Worm (Caenorhabditis elegans) whole organism, L4 larva: ENCODE data around the gene txt-18.

Experiments used
- D1046.2 ChIP-seq: fragments of 200-800 bp; sonication (Bioruptor generic); IDR thresholded peaks from 2 replicates; pipeline ENCODE4 v1.3.6; 2022; ENCODE audit warnings: missing genetic modification characterization, missing compliant biosample characterization
- F26F4.8 ChIP-seq: fragments of 200-800 bp; sonication (Bioruptor generic); conservative IDR thresholded peaks from 2 replicates; pipeline ENCODE4 v1.3.6; 2022; ENCODE audit warnings: missing genetic modification characterization, missing compliant biosample characterization
- T20F7.1 ChIP-seq: fragments of 200-800 bp; sonication (Bioruptor generic); optimal IDR thresholded peaks from 2 replicates; lab custom pipeline; 2018; ENCODE audit warnings: mild to moderate bottlenecking, missing genetic modification characterization, missing compliant biosample characterization
- Y5F2A.4 ChIP-seq: fragments of 200-800 bp; sonication (Bioruptor generic); optimal IDR thresholded peaks from 2 replicates; lab custom pipeline; 2018; ENCODE audit warnings: mild to moderate bottlenecking, missing genetic modification characterization, missing compliant biosample characterization
- aha-1 ChIP-seq: fragments of 150-350 bp; peaks from one replicate; lab custom pipeline; 2014; ENCODE audit warnings: missing biosample characterization, missing genetic modification characterization
- aly-2 ChIP-seq: sonication (generic microtip); optimal IDR thresholded peaks from 2 replicates; lab custom pipeline; 2018; ENCODE audit warnings: missing biosample characterization, missing genetic modification characterization
- attf-4 ChIP-seq: sonication (generic microtip); optimal IDR thresholded peaks from 3 replicates; lab custom pipeline; 2017; ENCODE audit warnings: missing biosample characterization, missing genetic modification characterization
- cey-2 ChIP-seq: sonication (generic microtip); optimal IDR thresholded peaks from 3 replicates; lab custom pipeline; 2017; ENCODE audit warnings: missing genetic modification characterization, mild to moderate bottlenecking, missing compliant biosample characterization, antibody characterized with exemption, borderline replicate concordance; ENCODE audit not compliant: insufficient read depth
- ctbp-1 ChIP-seq: fragments of 200-800 bp; sonication (Bioruptor generic); IDR thresholded peaks from 2 replicates; pipeline ENCODE4 v1.3.6; 2022; ENCODE audit warnings: missing genetic modification reagents, missing genetic modification characterization, missing compliant biosample characterization
- daf-16 ChIP-seq, 3 experiments: sonication (generic microtip); optimal IDR thresholded peaks; 2 replicates each; lab custom pipeline; 2016 to 2017; ENCODE audit warnings: missing genetic modification characterization in 3 of 3, missing genetic modification reagents in 3 of 3, mild to moderate bottlenecking in 2 of 3, missing compliant biosample characterization in 2 of 3, missing biosample characterization in 1 of 3, moderate library complexity in 1 of 3
- daf-19 ChIP-seq: fragments of 200-800 bp; sonication (Bioruptor generic); conservative IDR thresholded peaks from 2 replicates; pipeline ENCODE4 v1.3.6; 2022; ENCODE audit warnings: missing genetic modification characterization, missing compliant biosample characterization
- daf-8 ChIP-seq: fragments of 200-800 bp; sonication (Bioruptor generic); IDR thresholded peaks from 2 replicates; pipeline ENCODE4 v1.3.6; 2022; ENCODE audit warnings: missing genetic modification characterization, missing compliant biosample characterization
- dmd-8 ChIP-seq: fragments of 200-800 bp; sonication (Bioruptor generic); IDR thresholded peaks from 2 replicates; pipeline ENCODE4 v1.3.6; 2022; ENCODE audit warnings: missing genetic modification characterization, missing compliant biosample characterization
- dve-1 ChIP-seq: sonication (generic microtip); optimal IDR thresholded peaks from 2 replicates; lab custom pipeline; 2017; ENCODE audit warnings: antibody characterized with exemption, mild to moderate bottlenecking, missing genetic modification characterization, missing compliant biosample characterization; ENCODE audit not compliant: insufficient read depth
- egl-43 ChIP-seq: fragments of 200-800 bp; sonication (Bioruptor generic); IDR thresholded peaks from 2 replicates; pipeline ENCODE4 v1.3.6; 2022; ENCODE audit warnings: missing genetic modification reagents, missing genetic modification characterization, missing compliant biosample characterization
- gei-8 ChIP-seq: fragments of 200-800 bp; sonication (Bioruptor generic); optimal IDR thresholded peaks from 2 replicates; lab custom pipeline; 2018; ENCODE audit warnings: mild to moderate bottlenecking, missing genetic modification characterization, missing compliant biosample characterization
- hlh-11 ChIP-seq: fragments of 200-800 bp; sonication (Bioruptor generic); optimal IDR thresholded peaks from 2 replicates; lab custom pipeline; 2018; ENCODE audit warnings: mild to moderate bottlenecking, missing genetic modification characterization, missing compliant biosample characterization
- jun-1 ChIP-seq: fragments of 150-350 bp; optimal IDR thresholded peaks from 2 replicates; lab custom pipeline; 2014; ENCODE audit warnings: missing biosample characterization, missing genetic modification reagents, missing genetic modification characterization
- lim-7 ChIP-seq: fragments of 200-800 bp; sonication (Bioruptor generic); IDR thresholded peaks from 2 replicates; pipeline ENCODE4 v1.3.6; 2022; ENCODE audit warnings: missing genetic modification characterization, missing compliant biosample characterization
- lin-1 ChIP-seq: fragments of 200-800 bp; sonication (Bioruptor generic); IDR thresholded peaks from 2 replicates; pipeline ENCODE4 v1.3.6; 2022; ENCODE audit warnings: missing genetic modification reagents, missing genetic modification characterization, missing compliant biosample characterization
- lin-29 ChIP-seq: fragments of 200-800 bp; sonication (Bioruptor generic); IDR thresholded peaks from 2 replicates; pipeline ENCODE4 v1.3.6; 2022; ENCODE audit warnings: missing genetic modification reagents, missing genetic modification characterization, missing compliant biosample characterization
- lin-38 ChIP-seq: fragments of 200-800 bp; sonication (Bioruptor generic); IDR thresholded peaks from 2 replicates; pipeline ENCODE4 v1.3.6; 2022; ENCODE audit warnings: missing genetic modification reagents, missing genetic modification characterization, missing compliant biosample characterization
- lir-3 ChIP-seq: sonication (generic microtip); optimal IDR thresholded peaks from 2 replicates; lab custom pipeline; 2016; ENCODE audit warnings: mild to moderate bottlenecking, missing genetic modification characterization, missing compliant biosample characterization
- lsy-2 ChIP-seq, 2 experiments: fragments of 150-350 bp in 1 of 2; sonication (generic microtip) in 1 of 2; optimal IDR thresholded peaks; 2 replicates each; lab custom pipeline; 2014 to 2017; ENCODE audit warnings: missing biosample characterization in 2 of 2, missing genetic modification characterization in 2 of 2
- madf-5 ChIP-seq, 2 experiments: fragments of 200-800 bp; sonication (Bioruptor generic); IDR thresholded peaks; 2 replicates each; pipeline ENCODE4 v1.3.6; 2022; ENCODE audit warnings: missing compliant biosample characterization in 2 of 2, missing genetic modification characterization in 2 of 2
- mdl-1 ChIP-seq, 2 experiments: fragments of 150-350 bp in 1 of 2; sonication (generic microtip) in 1 of 2; optimal IDR thresholded peaks; 2 replicates each; lab custom pipeline; 2014 to 2017; ENCODE audit warnings: missing biosample characterization in 2 of 2, missing genetic modification characterization in 2 of 2
- mes-2 ChIP-seq: sonication (generic microtip); optimal IDR thresholded peaks from 2 replicates; lab custom pipeline; 2016; ENCODE audit warnings: missing genotype, mild to moderate bottlenecking, missing genetic modification characterization, missing compliant biosample characterization; ENCODE audit not compliant: poor library complexity, severe bottlenecking
- mxl-3 ChIP-seq: fragments of 200-800 bp; sonication (Bioruptor generic); optimal IDR thresholded peaks from 2 replicates; lab custom pipeline; 2018; ENCODE audit warnings: mild to moderate bottlenecking, missing genetic modification characterization, missing compliant biosample characterization
- nhr-11 ChIP-seq: fragments of 150-350 bp; optimal IDR thresholded peaks from 2 replicates; lab custom pipeline; 2014; ENCODE audit warnings: missing biosample characterization, missing genetic modification characterization
- nhr-237 ChIP-seq: sonication (generic microtip); optimal IDR thresholded peaks from 2 replicates; lab custom pipeline; 2017; ENCODE audit warnings: missing biosample characterization, missing genetic modification characterization
- nhr-28 ChIP-seq: fragments of 150-350 bp; optimal IDR thresholded peaks from 2 replicates; lab custom pipeline; 2014; ENCODE audit warnings: missing biosample characterization, missing genetic modification characterization
- nhr-42 ChIP-seq: fragments of 200-800 bp; sonication (Bioruptor generic); IDR thresholded peaks from 2 replicates; pipeline ENCODE4 v1.3.6; 2022; ENCODE audit warnings: missing genetic modification characterization, missing compliant biosample characterization
- nhr-48 ChIP-seq: sonication (generic microtip); optimal IDR thresholded peaks from 2 replicates; lab custom pipeline; 2016; ENCODE audit warnings: mild to moderate bottlenecking, missing genetic modification characterization, missing compliant biosample characterization
- nhr-6 ChIP-seq: fragments of 150-350 bp; optimal IDR thresholded peaks from 2 replicates; lab custom pipeline; 2014; ENCODE audit warnings: missing biosample characterization, missing genetic modification characterization
- nhr-76 ChIP-seq: fragments of 150-350 bp; optimal IDR thresholded peaks from 2 replicates; lab custom pipeline; 2014; ENCODE audit warnings: missing biosample characterization, missing genetic modification characterization
- saeg-2 ChIP-seq: fragments of 200-800 bp; sonication (Bioruptor generic); IDR thresholded peaks from 2 replicates; pipeline ENCODE4 v1.3.6; 2022; ENCODE audit warnings: missing genetic modification reagents, missing genetic modification characterization, missing compliant biosample characterization
- sdz-12 ChIP-seq: fragments of 200-800 bp; sonication (Bioruptor generic); optimal IDR thresholded peaks from 2 replicates; lab custom pipeline; 2018; ENCODE audit warnings: mild to moderate bottlenecking, missing genetic modification characterization, missing compliant biosample characterization
- skn-1 ChIP-seq: fragments of 150-350 bp; optimal IDR thresholded peaks from 2 replicates; lab custom pipeline; 2014; ENCODE audit warnings: missing biosample characterization, missing genetic modification characterization
- snpc-1.2 ChIP-seq: fragments of 200-800 bp; sonication (Bioruptor generic); IDR thresholded peaks from 2 replicates; pipeline ENCODE4 v1.3.6; 2022; ENCODE audit warnings: missing genetic modification reagents, missing genetic modification characterization, missing compliant biosample characterization
- snpc-4 ChIP-seq: fragments of 150-350 bp; optimal IDR thresholded peaks from 2 replicates; lab custom pipeline; 2014; ENCODE audit warnings: missing biosample characterization, missing genetic modification characterization
- spr-3 ChIP-seq: fragments of 200-800 bp; sonication (Bioruptor generic); optimal IDR thresholded peaks from 2 replicates; lab custom pipeline; 2018; ENCODE audit warnings: mild to moderate bottlenecking, missing genetic modification characterization, missing compliant biosample characterization
- unc-62 ChIP-seq, 3 experiments: fragments of 150-350 bp in 1 of 3; sonication (generic microtip); optimal IDR thresholded peaks in 2 of 3; peaks in 1 of 3; 1 replicate in 1 of 3; 2 replicates in 2 of 3; lab custom pipeline; 2014 to 2017; ENCODE audit warnings: missing biosample characterization in 3 of 3, missing genetic modification characterization in 3 of 3, missing genetic modification reagents in 3 of 3, missing genotype in 1 of 3
- vab-7 ChIP-seq: fragments of 200-800 bp; sonication (Bioruptor generic); IDR thresholded peaks from 2 replicates; pipeline ENCODE4 v1.3.6; 2022; ENCODE audit warnings: missing genetic modification reagents, missing genetic modification characterization, missing compliant biosample characterization
- zfp-2 ChIP-seq: sonication (generic microtip); optimal IDR thresholded peaks from 2 replicates; lab custom pipeline; 2016; ENCODE audit warnings: mild to moderate bottlenecking, missing genetic modification characterization, missing compliant biosample characterization
- zip-11 ChIP-seq: fragments of 200-800 bp; sonication (Bioruptor generic); IDR thresholded peaks from 2 replicates; pipeline ENCODE4 v1.3.6; 2022; ENCODE audit warnings: missing genetic modification characterization, missing compliant biosample characterization
- ztf-7 ChIP-seq: fragments of 150-350 bp; optimal IDR thresholded peaks from 2 replicates; lab custom pipeline; 2014; ENCODE audit warnings: missing biosample characterization, missing genetic modification characterization

Gene txt-18

DNA sequence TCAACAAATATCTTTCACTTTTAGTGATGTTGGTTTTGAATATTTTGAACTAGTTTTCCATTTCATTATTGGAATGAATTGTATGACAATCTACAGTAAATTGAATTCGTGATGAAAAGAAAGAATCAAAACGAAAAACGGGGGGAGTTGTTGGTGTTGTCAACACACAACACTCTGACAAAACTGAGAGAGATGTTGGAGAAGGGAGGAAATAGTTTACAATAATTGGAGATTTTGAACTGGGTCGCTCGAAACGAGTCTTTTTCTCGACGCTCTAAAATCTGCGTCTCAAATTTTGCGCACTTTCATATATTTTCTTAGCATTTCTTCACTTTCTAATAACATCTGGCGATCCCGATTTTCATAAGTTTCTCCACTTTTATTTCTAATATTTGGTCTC, at the start of gene txt-18:
TSS of gene txt-18 (plus strand) at position 180 of the 400 bp plus-strand sequence.
- TF ChIP-seq cey-2 (tag; lab: Kevin White, UChicago) (no peak), D1046.2 (GFP tag; lab: Robert Waterston, UW) (no peak), nhr-28 (tag; lab: Kevin White, UChicago) (peak; percentile 32), mdl-1 (tag; optimal IDR thresholded peaks at IDR 0.05; lab: Kevin White, UChicago) (no peak), nhr-48 (no peak), hlh-11 (tag; lab: Kevin White, UChicago) (peak; percentile 5), aha-1 (tag; lab: Kevin White, UChicago) (peak; percentile 96), Y5F2A.4 (GFP tag; lab: Kevin White, UChicago) (no peak), unc-62 (GFP tag; optimal IDR thresholded peaks at IDR 0.05 in 1 of 2; lab: Kevin White, UChicago) (peak in 1 of 2 experiments; percentile 77), unc-62 (tag; optimal IDR thresholded peaks at IDR 0.05; lab: Kevin White, UChicago) (no peak), lir-3 (tag; lab: Kevin White, UChicago) (no peak), nhr-11 (peak; percentile 18), nhr-6 (tag; lab: Kevin White, UChicago) (no peak), lin-1 (GFP tag; lab: Robert Waterston, UW) (no peak), egl-43 (GFP tag; lab: Robert Waterston, UW) (no peak), daf-19 (GFP tag; lab: Robert Waterston, UW) (no peak), ctbp-1 (GFP tag; lab: Robert Waterston, UW) (no peak), lsy-2 (tag; optimal IDR thresholded peaks at IDR 0.05; lab: Kevin White, UChicago) (peak in 1 of 2 experiments; percentile 35), dmd-8 (no peak), spr-3 (no peak)

DNA sequence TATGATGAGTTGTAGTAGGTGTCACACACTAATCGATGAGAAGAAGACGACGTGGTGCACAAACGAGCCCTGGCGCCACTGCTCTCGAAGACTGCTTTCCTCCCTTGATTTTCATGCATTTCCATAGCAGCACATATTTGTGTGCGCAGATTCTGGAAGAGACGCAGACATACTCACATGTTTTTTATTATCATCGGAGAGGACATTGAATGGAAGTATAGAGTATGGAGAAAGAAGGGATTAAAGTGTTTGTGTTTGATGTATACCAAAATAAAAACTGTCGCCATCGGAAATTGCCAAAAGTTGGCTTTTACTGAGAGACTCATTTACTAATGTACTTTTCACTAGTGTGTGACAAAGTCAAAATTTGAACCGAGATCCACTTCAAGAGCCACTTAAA, 49.6 kb upstream of the txt-18 start, which contains the start of gene mps-1:
TSS of gene mps-1 (minus strand) at position 101 of the 400 bp plus-strand sequence.
- TF ChIP-seq nhr-42 (no peak), nhr-28 (tag; lab: Kevin White, UChicago) (no peak), skn-1 (tag; lab: Kevin White, UChicago) (no peak), gei-8 (no peak), zip-11 (no peak), nhr-11 (no peak), jun-1 (tag; lab: Kevin White, UChicago) (no peak), F26F4.8 (GFP tag; lab: Robert Waterston, UW) (no peak), unc-62 (GFP tag; optimal IDR thresholded peaks at IDR 0.05 in 1 of 2; lab: Kevin White, UChicago) (no peak), unc-62 (tag; optimal IDR thresholded peaks at IDR 0.05; lab: Kevin White, UChicago) (no peak), D1046.2 (GFP tag; lab: Robert Waterston, UW) (no peak), T20F7.1 (GFP tag; lab: Kevin White, UChicago) (no peak), dve-1 (tag; lab: Kevin White, UChicago) (no peak), madf-5 (GFP tag; IDR thresholded peaks at IDR 0.05; lab: Robert Waterston, UW) (no peak), ztf-7 (tag; lab: Kevin White, UChicago) (no peak), daf-8 (no peak), nhr-6 (tag; lab: Kevin White, UChicago) (no peak)

DNA sequence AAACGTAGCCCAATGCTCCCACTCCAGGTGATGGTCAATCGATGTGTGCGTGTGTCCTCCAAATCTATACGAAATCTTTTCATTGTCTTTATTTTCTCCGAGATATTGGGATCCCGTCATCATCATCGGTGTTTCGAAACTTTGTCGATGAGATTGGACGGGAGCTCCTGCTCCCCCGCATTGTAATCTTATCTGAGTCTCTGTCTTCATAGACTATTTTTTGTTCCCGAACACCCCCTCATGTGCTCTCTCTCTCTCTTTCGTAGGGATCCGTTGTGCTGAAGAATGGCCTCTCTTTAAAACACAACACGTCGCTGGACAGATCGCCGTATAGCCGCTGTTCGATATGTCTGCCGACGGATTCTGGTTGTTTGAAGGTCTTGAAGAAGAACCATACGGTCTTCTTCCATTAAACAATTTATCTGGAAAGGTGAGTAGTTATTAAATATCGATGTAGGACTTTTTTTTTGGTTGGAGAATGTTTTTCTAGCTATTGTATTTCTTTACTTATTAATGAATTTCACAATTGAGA, 40.6 kb upstream of the txt-18 start, which contains the start of gene C29F5.1:
TSS of gene C29F5.1 (plus strand) at position 317 of the 532 bp plus-strand sequence.
- peak; percentile 36 for TF ChIP-seq nhr-11
- no peak for TF ChIP-seq mes-2 (tag; lab: Kevin White, UChicago)
- TF ChIP-seq lin-38 (GFP tag; lab: Robert Waterston, UW) = no peak
- no peak for TF ChIP-seq lin-29 (GFP tag; lab: Robert Waterston, UW)
- TF ChIP-seq snpc-1.2 (GFP tag; lab: Robert Waterston, UW) = no peak
- TF ChIP-seq snpc-4 (tag; lab: Kevin White, UChicago) = no peak
- no peak for TF ChIP-seq nhr-42
- TF ChIP-seq vab-7 (GFP tag; lab: Robert Waterston, UW) = no peak
- no peak for TF ChIP-seq zfp-2 (tag; lab: Kevin White, UChicago)
- no peak for TF ChIP-seq lim-7
- TF ChIP-seq aly-2 = no peak
- TF ChIP-seq attf-4 = no peak
- TF ChIP-seq mxl-3 (GFP tag; lab: Kevin White, UChicago) = no peak
- TF ChIP-seq nhr-76 (tag; lab: Kevin White, UChicago) = no peak
- no peak for TF ChIP-seq nhr-237
- TF ChIP-seq sdz-12 (GFP tag; lab: Kevin White, UChicago) = no peak
- no peak for TF ChIP-seq Y5F2A.4 (GFP tag; lab: Kevin White, UChicago)
- no peak for TF ChIP-seq ztf-7 (tag; lab: Kevin White, UChicago)
- TF ChIP-seq daf-19 (GFP tag; lab: Robert Waterston, UW) = no peak
- peak in 1 of 2 experiments; percentile 18 for TF ChIP-seq daf-16 (GFP tag; optimal IDR thresholded peaks at IDR 0.05; lab: Kevin White, UChicago)
- TF ChIP-seq daf-16 (tag; optimal IDR thresholded peaks at IDR 0.05; lab: Kevin White, UChicago) = no peak
- TF ChIP-seq saeg-2 (GFP tag; lab: Robert Waterston, UW) = no peak
- no peak for TF ChIP-seq zip-11
- peak; percentile 4 for TF ChIP-seq nhr-28 (tag; lab: Kevin White, UChicago)
